Worm (Caenorhabditis elegans): ENCODE data around the gene magi-1.

The magi-1 gene

ce11 chrIV:11714739-11715138 lies at the start of gene magi-1:
magi-1 (plus strand) TSS chrIV:11715039.
- TF ChIP-seq ztf-29 (GFP tag; IDR thresholded peaks at IDR 0.05) (no peak), tab-1 (GFP tag; IDR thresholded peaks at IDR 0.05) (no peak), klf-2 (GFP tag; conservative IDR thresholded peaks at IDR 0.05) (no peak), flt-1 (GFP tag; IDR thresholded peaks at IDR 0.05) (no peak), ref-1 (GFP tag; conservative IDR thresholded peaks at IDR 0.05) (no peak), T22C8.4 (GFP tag; IDR thresholded peaks at IDR 0.05) (no peak)

- TF ChIP-seq tab-1 (GFP tag; IDR thresholded peaks at IDR 0.05) (no peak), ztf-29 (GFP tag; IDR thresholded peaks at IDR 0.05) (no peak), flt-1 (GFP tag; IDR thresholded peaks at IDR 0.05) (no peak), ref-1 (GFP tag; conservative IDR thresholded peaks at IDR 0.05) (no peak), klf-2 (GFP tag; conservative IDR thresholded peaks at IDR 0.05) (no peak), cog-1 (tag; optimal IDR thresholded peaks at IDR 0.05) (no peak), T22C8.4 (GFP tag; IDR thresholded peaks at IDR 0.05) (no peak), ztf-23 (GFP tag; IDR thresholded peaks at IDR 0.05) (no peak), med-1 (GFP tag; optimal IDR thresholded peaks at IDR 0.05; ENCODE audit: insufficient read depth) (no peak)
Measured at ce11 chrIV:11668001-11668400, 46.8 kb upstream of the magi-1 start, which contains the start of gene atg-4.2. atg-4.2 (plus strand) TSS chrIV:11668024.

DNA sequence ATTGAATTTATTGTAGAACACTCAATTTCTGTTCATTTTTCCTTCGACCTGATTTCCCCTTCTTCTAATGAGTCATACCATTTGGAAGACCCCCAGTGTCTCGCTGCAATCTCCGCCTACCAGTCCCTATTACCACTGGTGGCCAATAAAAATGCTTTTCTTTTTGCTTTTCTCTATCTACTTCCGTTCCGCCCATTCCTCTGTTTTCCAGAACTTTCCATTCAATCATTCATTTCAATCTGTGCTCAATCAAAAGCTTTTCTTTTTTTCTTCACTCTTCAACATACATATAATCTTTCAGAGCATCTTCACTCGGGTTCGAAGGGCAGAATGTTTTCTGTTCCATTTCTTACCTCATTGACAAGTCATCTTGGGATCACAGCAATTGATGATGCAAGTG lies 41.3 kb upstream of the magi-1 start, which contains the start of gene inx-8:
Gene inx-8 (plus strand): TSS at position 301 of the 400 bp plus-strand sequence.
- TF ChIP-seq flt-1 (GFP tag; IDR thresholded peaks at IDR 0.05) (no peak), ref-1 (GFP tag; conservative IDR thresholded peaks at IDR 0.05) (no peak), T22C8.4 (GFP tag; IDR thresholded peaks at IDR 0.05) (no peak), ztf-23 (GFP tag; IDR thresholded peaks at IDR 0.05) (no peak), ztf-29 (GFP tag; IDR thresholded peaks at IDR 0.05) (no peak), med-1 (GFP tag; optimal IDR thresholded peaks at IDR 0.05; ENCODE audit: insufficient read depth) (no peak), cog-1 (tag; optimal IDR thresholded peaks at IDR 0.05) (no peak), tab-1 (GFP tag; IDR thresholded peaks at IDR 0.05) (no peak), klf-2 (GFP tag; conservative IDR thresholded peaks at IDR 0.05) (no peak)

- no peak for TF ChIP-seq flt-1 (GFP tag; IDR thresholded peaks at IDR 0.05)
- TF ChIP-seq T22C8.4 (GFP tag; IDR thresholded peaks at IDR 0.05): no peak
- no peak for TF ChIP-seq cog-1 (tag; optimal IDR thresholded peaks at IDR 0.05)
- no peak for TF ChIP-seq med-1 (GFP tag; optimal IDR thresholded peaks at IDR 0.05; ENCODE audit: insufficient read depth)
- no peak for TF ChIP-seq ztf-23 (GFP tag; IDR thresholded peaks at IDR 0.05)
- TF ChIP-seq klf-2 (GFP tag; conservative IDR thresholded peaks at IDR 0.05): no peak
- no peak for TF ChIP-seq ztf-29 (GFP tag; IDR thresholded peaks at IDR 0.05)
- no peak for TF ChIP-seq ref-1 (GFP tag; conservative IDR thresholded peaks at IDR 0.05)
- no peak for TF ChIP-seq tab-1 (GFP tag; IDR thresholded peaks at IDR 0.05)
Measured at ce11 chrIV:11676054-11676453, 38.8 kb upstream of the magi-1 start, which contains the start of gene inx-9. inx-9 (plus strand) TSS chrIV:11676354.

- TF ChIP-seq flt-1 (GFP tag; IDR thresholded peaks at IDR 0.05) (no peak), cog-1 (tag; optimal IDR thresholded peaks at IDR 0.05) (no peak), ztf-29 (GFP tag; IDR thresholded peaks at IDR 0.05) (no peak), ztf-23 (GFP tag; IDR thresholded peaks at IDR 0.05) (no peak), tab-1 (GFP tag; IDR thresholded peaks at IDR 0.05) (no peak), klf-2 (GFP tag; conservative IDR thresholded peaks at IDR 0.05) (no peak), med-1 (GFP tag; optimal IDR thresholded peaks at IDR 0.05; ENCODE audit: insufficient read depth) (no peak), T22C8.4 (GFP tag; IDR thresholded peaks at IDR 0.05) (no peak), ref-1 (GFP tag; conservative IDR thresholded peaks at IDR 0.05) (no peak)
Measured at ce11 chrIV:11681905-11682304, 32.9 kb upstream of the magi-1 start, which contains the start of gene ZK792.4. ZK792.4 (minus strand) TSS chrIV:11682005.

DNA sequence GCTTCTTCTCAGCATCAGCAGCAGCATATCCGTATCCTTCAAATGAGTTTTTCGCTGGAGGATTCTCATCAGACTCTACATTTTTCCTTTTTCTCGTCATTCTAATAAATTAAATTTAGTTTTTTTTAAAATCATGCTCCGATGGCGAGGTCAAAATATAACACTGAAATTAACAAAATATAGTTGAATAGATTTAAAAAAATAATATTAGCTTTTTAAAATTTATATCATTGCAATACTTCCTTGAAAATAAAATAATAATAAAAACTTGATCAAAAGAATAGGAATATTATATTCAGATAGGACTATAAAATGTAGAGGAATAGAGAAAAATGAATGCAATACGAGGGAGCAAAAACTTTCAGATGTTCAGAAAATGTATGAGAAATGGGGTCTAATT lies 26.8 kb upstream of the magi-1 start, which contains the start of gene ZK792.5:
Gene ZK792.5 (minus strand): TSS at position 101 of the 400 bp plus-strand sequence.
- TF ChIP-seq cog-1 (tag; optimal IDR thresholded peaks at IDR 0.05) (no peak), ztf-29 (GFP tag; IDR thresholded peaks at IDR 0.05) (no peak), T22C8.4 (GFP tag; IDR thresholded peaks at IDR 0.05) (no peak), med-1 (GFP tag; optimal IDR thresholded peaks at IDR 0.05; ENCODE audit: insufficient read depth) (no peak), tab-1 (GFP tag; IDR thresholded peaks at IDR 0.05) (no peak), ref-1 (GFP tag; conservative IDR thresholded peaks at IDR 0.05) (no peak), flt-1 (GFP tag; IDR thresholded peaks at IDR 0.05) (no peak), ztf-23 (GFP tag; IDR thresholded peaks at IDR 0.05) (no peak), klf-2 (GFP tag; conservative IDR thresholded peaks at IDR 0.05) (no peak)

ce11 chrIV:11690988-11691387 lies 23.9 kb upstream of the magi-1 start, which contains the start of gene let-60:
let-60 (minus strand) TSS chrIV:11691088.
- TF ChIP-seq ztf-23 (GFP tag; IDR thresholded peaks at IDR 0.05) (no peak), ztf-29 (GFP tag; IDR thresholded peaks at IDR 0.05) (no peak), klf-2 (GFP tag; conservative IDR thresholded peaks at IDR 0.05) (no peak), med-1 (GFP tag; optimal IDR thresholded peaks at IDR 0.05; ENCODE audit: insufficient read depth) (no peak)

ce11 chrIV:11691524-11691923 lies 23.3 kb upstream of the magi-1 start:
- TF ChIP-seq med-1 (GFP tag; optimal IDR thresholded peaks at IDR 0.05; ENCODE audit: insufficient read depth) (no peak), ztf-23 (GFP tag; IDR thresholded peaks at IDR 0.05) (no peak), ztf-29 (GFP tag; IDR thresholded peaks at IDR 0.05) (no peak), flt-1 (GFP tag; IDR thresholded peaks at IDR 0.05) (no peak), cog-1 (tag; optimal IDR thresholded peaks at IDR 0.05) (no peak), T22C8.4 (GFP tag; IDR thresholded peaks at IDR 0.05) (no peak), tab-1 (GFP tag; IDR thresholded peaks at IDR 0.05) (no peak), ref-1 (GFP tag; conservative IDR thresholded peaks at IDR 0.05) (no peak), klf-2 (GFP tag; conservative IDR thresholded peaks at IDR 0.05) (no peak)

DNA sequence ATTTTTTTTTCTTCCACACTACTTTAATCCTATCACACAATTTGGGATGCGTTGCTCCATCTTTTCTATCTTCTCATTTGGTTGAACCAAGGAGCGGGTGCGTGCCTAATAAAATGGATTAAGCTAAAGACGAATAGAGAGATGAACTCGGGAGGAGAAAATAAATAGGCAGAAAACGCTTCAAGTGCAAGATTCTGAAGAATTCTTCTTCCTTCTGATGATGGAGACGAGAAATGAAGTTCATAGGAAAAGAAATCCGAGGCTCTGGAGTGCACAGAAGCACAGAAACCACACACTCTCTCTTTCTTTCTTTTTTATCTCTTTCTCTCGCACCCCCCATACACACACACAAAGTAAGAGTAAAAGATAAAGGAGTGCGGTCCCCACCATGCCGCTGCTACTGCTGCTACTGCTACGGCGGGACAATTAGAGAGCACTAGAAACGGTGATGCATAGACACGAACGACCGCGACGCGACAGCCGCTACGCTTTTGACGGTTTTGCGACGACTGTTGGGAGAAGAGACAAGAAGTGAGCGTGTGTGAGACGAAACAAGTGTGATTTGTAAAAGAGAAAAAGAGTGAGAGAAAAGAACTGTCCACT lies 22.7 kb upstream of the magi-1 start:
- TF ChIP-seq med-1 (GFP tag; optimal IDR thresholded peaks at IDR 0.05; ENCODE audit: insufficient read depth): no peak
- no peak for TF ChIP-seq ref-1 (GFP tag; conservative IDR thresholded peaks at IDR 0.05)
- peak; percentile 52 for TF ChIP-seq cog-1 (tag; optimal IDR thresholded peaks at IDR 0.05)
- 0 out of 2 replicates have a peak, but pooled peaks have one; percentile 14 for TF ChIP-seq ztf-23 (GFP tag; IDR thresholded peaks at IDR 0.05)
- 0 out of 2 replicates have a peak, but pooled peaks have one; percentile 66 for TF ChIP-seq flt-1 (GFP tag; IDR thresholded peaks at IDR 0.05)
- TF ChIP-seq tab-1 (GFP tag; IDR thresholded peaks at IDR 0.05): no peak
- TF ChIP-seq ztf-29 (GFP tag; IDR thresholded peaks at IDR 0.05): peak; percentile 10; the same call in 1 of the 2 replicates
- no peak for TF ChIP-seq T22C8.4 (GFP tag; IDR thresholded peaks at IDR 0.05)
